Fruit fly (Drosophila melanogaster): ENCODE results near the gene Raf.

Raf gene

dm6 chrX:2270557-2270930 lies 24.7 kb upstream of the Raf start, which contains the start of gene CG2924 (continued):
- no peak for TF ChIP-seq Drgx (GFP tag; IDR thresholded peaks at IDR 0.05)
- no peak for TF ChIP-seq Doc2 (GFP tag; IDR thresholded peaks at IDR 0.05)
- no peak for TF ChIP-seq repo (GFP tag; optimal IDR thresholded peaks at IDR 0.05)
- TF ChIP-seq CG11560 (tag; IDR thresholded peaks at IDR 0.05), result peak; percentile 76; the same call in 2 of the 3 replicates
- no peak for TF ChIP-seq Dip2 (GFP tag; IDR thresholded peaks at IDR 0.05)
- TF ChIP-seq cato (GFP tag; optimal IDR thresholded peaks at IDR 0.05; ENCODE audit: borderline replicate concordance), result no peak
- peak; percentile 23 for TF ChIP-seq CG10209 (GFP tag; optimal IDR thresholded peaks at IDR 0.05)
- peak; percentile 97 for TF ChIP-seq CG14860 (GFP tag; IDR thresholded peaks at IDR 0.05; ENCODE audit: partially characterized antibody)
- peak; percentile 90 for TF ChIP-seq p53 (GFP tag; optimal IDR thresholded peaks at IDR 0.05)
- peak; percentile 100 for TF ChIP-seq chinmo (GFP tag; IDR thresholded peaks at IDR 0.05; ENCODE audit: partially characterized antibody)
- no peak for TF ChIP-seq CG14667 (GFP tag; IDR thresholded peaks at IDR 0.05)
- TF ChIP-seq BEAF-32 (GFP tag; optimal IDR thresholded peaks at IDR 0.05), result peak; percentile 100
- TF ChIP-seq HLH54F (GFP tag; optimal IDR thresholded peaks at IDR 0.05), result peak; percentile 78
- no peak for TF ChIP-seq sima (GFP tag; optimal IDR thresholded peaks at IDR 0.05)
- no peak for TF ChIP-seq dmrt99B (tag; optimal IDR thresholded peaks at IDR 0.05)
- TF ChIP-seq Adf1 (GFP tag; IDR thresholded peaks at IDR 0.05), result peak; percentile 62
- no peak for TF ChIP-seq jigr1 (GFP tag; IDR thresholded peaks at IDR 0.05)
- no peak for TF ChIP-seq odd (GFP tag; optimal IDR thresholded peaks at IDR 0.05)
- TF ChIP-seq dmrt11E (tag; optimal IDR thresholded peaks at IDR 0.05), result no peak
- peak; percentile 72 for TF ChIP-seq CG9609 (GFP tag; optimal IDR thresholded peaks at IDR 0.05)
- TF ChIP-seq mld (GFP tag; IDR thresholded peaks at IDR 0.05; ENCODE audit: partially characterized antibody), result peak; percentile 99
- TF ChIP-seq CG42726 (GFP tag; IDR thresholded peaks at IDR 0.05; ENCODE audit: partially characterized antibody), result peak; percentile 100
- TF ChIP-seq CG7745 (tag; optimal IDR thresholded peaks at IDR 0.05), result no peak
- TF ChIP-seq Meics (GFP tag; optimal IDR thresholded peaks at IDR 0.05), result no peak
- no peak for TF ChIP-seq Dfd (GFP tag; optimal IDR thresholded peaks at IDR 0.05)
- no peak for TF ChIP-seq nom (GFP tag; optimal IDR thresholded peaks at IDR 0.05)
- TF ChIP-seq sr (GFP tag; IDR thresholded peaks at IDR 0.05), result peak; percentile 47; the same call in 2 of the 3 replicates
- TF ChIP-seq sens-2 (GFP tag; IDR thresholded peaks at IDR 0.05), result no peak
- peak; percentile 56 for TF ChIP-seq luna (GFP tag; optimal IDR thresholded peaks at IDR 0.05)
- peak; percentile 87 for TF ChIP-seq CG2116 (GFP tag; optimal IDR thresholded peaks at IDR 0.05)
- no peak for TF ChIP-seq wor (GFP tag; IDR thresholded peaks at IDR 0.05)
- no peak for TF ChIP-seq sc (optimal IDR thresholded peaks at IDR 0.05)
- TF ChIP-seq sc (GFP tag; optimal IDR thresholded peaks at IDR 0.05), result no peak
- peak; percentile 53 to 87 for TF ChIP-seq Pdp1 (GFP tag; optimal IDR thresholded peaks at IDR 0.05)
- peak; percentile 32; the same call in 1 of the 2 replicates for TF ChIP-seq ttk (GFP tag; IDR thresholded peaks at IDR 0.05)
- TF ChIP-seq Sry-δ (GFP tag; optimal IDR thresholded peaks at IDR 0.05), result peak; percentile 100
- TF ChIP-seq Gug (GFP tag; IDR thresholded peaks at IDR 0.05), result peak; percentile 89; the same call in 2 of the 4 replicates
- peak; percentile 100 for TF ChIP-seq pzg (GFP tag; optimal IDR thresholded peaks at IDR 0.05)
- no peak for TF ChIP-seq salm (tag; optimal IDR thresholded peaks at IDR 0.05)
- TF ChIP-seq ro (GFP tag; IDR thresholded peaks at IDR 0.05), result no peak
- TF ChIP-seq Chrac-16 (GFP tag; optimal IDR thresholded peaks at IDR 0.05), result peak; percentile 52
- peak; percentile 67 for TF ChIP-seq bab2 (GFP tag; optimal IDR thresholded peaks at IDR 0.05)
- TF ChIP-seq Poxn (GFP tag; IDR thresholded peaks at IDR 0.05), result no peak
- TF ChIP-seq CG33213 (GFP tag; optimal IDR thresholded peaks at IDR 0.05), result peak; percentile 83
- TF ChIP-seq BtbVII (GFP tag; optimal IDR thresholded peaks at IDR 0.05), result no peak
- TF ChIP-seq Atf3 (GFP tag; optimal IDR thresholded peaks at IDR 0.05), result no peak
- TF ChIP-seq run (tag; optimal IDR thresholded peaks at IDR 0.05), result peak; percentile 9
- TF ChIP-seq Camta (GFP tag; optimal IDR thresholded peaks at IDR 0.05), result peak; percentile 34
- TF ChIP-seq ind (GFP tag; optimal IDR thresholded peaks at IDR 0.05), result peak; percentile 59
- no peak for TF ChIP-seq CG8359 (GFP tag; optimal IDR thresholded peaks at IDR 0.05; ENCODE audit: borderline replicate concordance)
- peak; percentile 42 for TF ChIP-seq sqz (GFP tag; optimal IDR thresholded peaks at IDR 0.05)
- no peak for TF ChIP-seq cad (GFP tag; optimal IDR thresholded peaks at IDR 0.05)
